Fruit fly (Drosophila melanogaster): ENCODE results near the gene ND-ASHI.

ND-ASHI gene

DNA sequence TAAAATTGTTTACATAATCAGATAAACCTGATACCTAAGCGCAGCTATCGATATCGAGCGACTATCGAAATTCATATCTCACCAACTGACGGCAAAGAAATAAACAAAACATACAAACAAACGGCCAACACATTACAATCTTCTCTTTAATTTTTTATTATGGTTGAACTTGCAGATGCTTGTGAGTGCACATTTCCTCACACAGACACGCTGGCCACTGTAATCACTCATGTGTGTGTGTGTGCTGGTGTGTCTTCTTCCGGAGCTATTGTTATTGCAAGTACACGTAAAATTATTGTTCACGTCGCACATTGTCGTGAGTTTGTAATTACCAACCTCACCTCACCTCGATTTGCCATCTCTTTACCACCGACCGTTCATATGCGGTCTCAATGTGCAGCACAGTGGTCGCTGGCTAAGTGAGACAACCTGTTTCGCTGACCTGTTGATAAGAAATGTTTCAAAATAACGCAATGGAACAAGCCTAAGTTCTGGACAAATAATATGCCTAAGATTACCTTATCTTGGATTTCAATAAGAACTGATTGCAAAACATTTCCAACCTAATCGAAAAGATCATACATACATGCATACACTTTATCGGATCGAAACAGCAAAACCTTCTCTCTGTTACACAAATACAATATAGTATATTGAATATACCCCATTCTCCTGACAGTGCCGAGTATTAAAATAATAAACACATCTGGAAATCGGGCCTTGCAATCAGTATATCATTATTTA, 26.3 kb upstream of the ND-ASHI start (continued):
- no peak for TF ChIP-seq Chrac-16 (GFP tag; optimal IDR thresholded peaks at IDR 0.05)
- TF ChIP-seq ranshi (GFP tag; IDR thresholded peaks at IDR 0.05) = no peak
- TF ChIP-seq Drgx (GFP tag; IDR thresholded peaks at IDR 0.05) = peak; percentile 32; the same call in 1 of the 2 replicates
- TF ChIP-seq exex (tag; optimal IDR thresholded peaks at IDR 0.05) = peak; percentile 63
- peak; percentile 1 for TF ChIP-seq Asciz (GFP tag; optimal IDR thresholded peaks at IDR 0.05)
- TF ChIP-seq H15 (GFP tag; IDR thresholded peaks at IDR 0.05) = no peak
- peak; percentile 18 for TF ChIP-seq gem (tag; optimal IDR thresholded peaks at IDR 0.05)
- peak; percentile 5 for TF ChIP-seq Oli (tag; optimal IDR thresholded peaks at IDR 0.05)
- TF ChIP-seq ATbp (GFP tag; optimal IDR thresholded peaks at IDR 0.05) = peak; percentile 2
- peak; percentile 15 for TF ChIP-seq CG18619 (GFP tag; optimal IDR thresholded peaks at IDR 0.05)
- TF ChIP-seq abd-A (tag; optimal IDR thresholded peaks at IDR 0.05) = no peak
- TF ChIP-seq org-1 (GFP tag; optimal IDR thresholded peaks at IDR 0.05) = no peak
- no peak for TF ChIP-seq CG32767 (GFP tag; IDR thresholded peaks at IDR 0.05)
- no peak for TF ChIP-seq CoRest (tag; optimal IDR thresholded peaks at IDR 0.05)
- TF ChIP-seq CG11723 (GFP tag; optimal IDR thresholded peaks at IDR 0.05) = no peak
- TF ChIP-seq CG6813 (GFP tag; optimal IDR thresholded peaks at IDR 0.05) = peak; percentile 1
- TF ChIP-seq zfh2 (GFP tag; optimal IDR thresholded peaks at IDR 0.05) = no peak

- TF ChIP-seq CG2712 (tag; optimal IDR thresholded peaks at IDR 0.05) = no peak
- TF ChIP-seq bsh (GFP tag; optimal IDR thresholded peaks at IDR 0.05) = peak in 1 of 2 experiments; percentile 24
Measured at dm6 chrX:6703957-6704356, 25.0 kb upstream of the ND-ASHI start.

DNA sequence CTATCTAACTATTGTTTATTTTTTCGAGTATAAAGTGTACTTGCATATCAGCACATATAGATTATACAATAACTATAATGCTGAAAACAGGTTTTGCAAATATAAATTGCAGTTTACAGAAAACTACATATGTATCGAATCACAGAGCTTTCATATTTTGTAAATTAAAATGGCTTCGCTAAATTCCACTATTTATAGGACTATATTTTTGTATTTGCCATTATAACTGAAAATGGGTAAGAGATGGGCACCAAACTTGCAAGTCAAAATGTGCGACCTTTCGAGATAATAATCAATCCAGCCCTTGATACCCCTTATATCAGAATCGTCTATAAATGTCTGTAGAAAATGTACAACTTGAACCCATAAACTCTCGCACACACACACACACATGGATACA, 24.3 kb upstream of the ND-ASHI start:
- peak; percentile 19 for TF ChIP-seq CG18262 (tag; optimal IDR thresholded peaks at IDR 0.05)
- TF ChIP-seq MBD-R2 (GFP tag; IDR thresholded peaks at IDR 0.05) = no peak
- peak; percentile 22 for TF ChIP-seq CG17385 (GFP tag; optimal IDR thresholded peaks at IDR 0.05)
- peak; percentile 8 for TF ChIP-seq phol (tag; optimal IDR thresholded peaks at IDR 0.05)
- peak; percentile 22 for TF ChIP-seq Sox100B (GFP tag; optimal IDR thresholded peaks at IDR 0.05)
- TF ChIP-seq gem (tag; optimal IDR thresholded peaks at IDR 0.05) = peak; percentile 18
- TF ChIP-seq sens (GFP tag) = peak; percentile 78
- peak in 1 of 2 experiments; percentile 4 for TF ChIP-seq Pdp1 (GFP tag; optimal IDR thresholded peaks at IDR 0.05)
- no peak for TF ChIP-seq tin (GFP tag; optimal IDR thresholded peaks at IDR 0.05)
- no peak for TF ChIP-seq hb (GFP tag; IDR thresholded peaks at IDR 0.05; ENCODE audit: partially characterized antibody)
- peak; percentile 5 for TF ChIP-seq nmo (GFP tag; optimal IDR thresholded peaks at IDR 0.05)
- TF ChIP-seq fd96Cb (tag; optimal IDR thresholded peaks at IDR 0.05) = peak; percentile 18
- no peak for TF ChIP-seq CG15269 (tag; optimal IDR thresholded peaks at IDR 0.05)
- TF ChIP-seq Vsx1 (GFP tag; optimal IDR thresholded peaks at IDR 0.05) = no peak
- no peak for TF ChIP-seq org-1 (GFP tag; optimal IDR thresholded peaks at IDR 0.05)
- no peak for TF ChIP-seq CG2875 (GFP tag; optimal IDR thresholded peaks at IDR 0.05)
- no peak for TF ChIP-seq CG13296 (GFP tag; optimal IDR thresholded peaks at IDR 0.05)
- TF ChIP-seq CG17361 (GFP tag; IDR thresholded peaks at IDR 0.05) = peak; percentile 44; the same call in 1 of the 3 replicates
- peak in 1 of 2 experiments; percentile 31 for TF ChIP-seq eve (GFP tag; optimal IDR thresholded peaks at IDR 0.05)
- no peak for TF ChIP-seq Dfd (GFP tag; optimal IDR thresholded peaks at IDR 0.05)
- TF ChIP-seq CG10462 (GFP tag; optimal IDR thresholded peaks at IDR 0.05) = no peak
- peak; percentile 5 for TF ChIP-seq Ssrp (tag; optimal IDR thresholded peaks at IDR 0.05)
- no peak for TF ChIP-seq CG12942 (GFP tag; optimal IDR thresholded peaks at IDR 0.05)
- TF ChIP-seq CG7556 (GFP tag; optimal IDR thresholded peaks at IDR 0.05) = peak; percentile 12
- TF ChIP-seq wdn (GFP tag; IDR thresholded peaks at IDR 0.05) = no peak
- TF ChIP-seq Blimp-1 (GFP tag; optimal IDR thresholded peaks at IDR 0.05) = no peak
- peak in 1 of 3 experiments; percentile 19 for TF ChIP-seq lola (GFP tag; optimal IDR thresholded peaks at IDR 0.05)

All from whole organism, embryonic.